Fruit fly (Drosophila melanogaster) whole organism, pupa: Measurements from ENCODE around the gene CG1910.

ENCODE experiments used
- CG10348 ChIP-seq: fragments of 200-800 bp; sonication (Bioruptor generic); IDR thresholded peaks from 2 replicates; pipeline ENCODE4 v1.3.6; 2022; ENCODE audit warnings: missing biosample characterization, missing genetic modification characterization
- CG12605 ChIP-seq: fragments of 200-800 bp; sonication (Bioruptor generic); IDR thresholded peaks from 2 replicates; pipeline ENCODE4 v1.3.6; 2022; ENCODE audit warnings: missing biosample characterization, missing genetic modification characterization
- CG13204 ChIP-seq: fragments of 200-800 bp; sonication (Bioruptor generic); optimal IDR thresholded peaks from 2 replicates; lab custom pipeline; 2018; ENCODE audit warnings: missing biosample characterization, mild to moderate bottlenecking, missing genetic modification characterization, moderate library complexity
- CG14655 ChIP-seq: fragments of 200-800 bp; sonication (Bioruptor generic); optimal IDR thresholded peaks from 3 replicates; lab custom pipeline; 2017; ENCODE audit warnings: mild to moderate bottlenecking, missing biosample characterization, missing genetic modification reagents, missing genetic modification characterization
- CG15710 ChIP-seq: fragments of 200-800 bp; sonication (Bioruptor generic); optimal IDR thresholded peaks from 2 replicates; lab custom pipeline; 2018; ENCODE audit warnings: missing biosample characterization, mild to moderate bottlenecking, missing genetic modification characterization, moderate library complexity
- CG17806 ChIP-seq: fragments of 200-800 bp; sonication (Bioruptor generic); optimal IDR thresholded peaks from 2 replicates; lab custom pipeline; 2018; ENCODE audit warnings: missing biosample characterization, mild to moderate bottlenecking, missing genetic modification characterization, moderate library complexity
- CG32121 ChIP-seq: fragments of 200-800 bp; sonication (Bioruptor generic); IDR thresholded peaks from 2 replicates; pipeline ENCODE4 v1.3.6; 2022; ENCODE audit warnings: missing biosample characterization, missing genetic modification characterization
- CG34367 ChIP-seq: fragments of 200-800 bp; sonication (Bioruptor generic); optimal IDR thresholded peaks from 2 replicates; lab custom pipeline; 2018; ENCODE audit warnings: missing biosample characterization, mild to moderate bottlenecking, missing genetic modification characterization
- CG4496 ChIP-seq: fragments of 200-800 bp; sonication (Bioruptor generic); IDR thresholded peaks from 3 replicates; pipeline ENCODE4 v1.3.6; 2022; ENCODE audit warnings: missing biosample characterization, missing genetic modification characterization
- CG8159 ChIP-seq: fragments of 200-800 bp; sonication (Bioruptor generic); optimal IDR thresholded peaks from 3 replicates; lab custom pipeline; 2018; ENCODE audit warnings: missing biosample characterization, mild to moderate bottlenecking, missing genetic modification characterization, moderate library complexity
- CG8301 ChIP-seq: fragments of 200-800 bp; sonication (Bioruptor generic); optimal IDR thresholded peaks from 2 replicates; lab custom pipeline; 2018; ENCODE audit warnings: missing biosample characterization, mild to moderate bottlenecking, missing genetic modification characterization
- CG9948 ChIP-seq: fragments of 200-800 bp; sonication (Bioruptor generic); optimal IDR thresholded peaks from 2 replicates; lab custom pipeline; 2018; ENCODE audit warnings: missing biosample characterization, mild to moderate bottlenecking, missing genetic modification characterization, moderate library complexity
- D1 ChIP-seq: fragments of 200-800 bp; sonication (Bioruptor generic); optimal IDR thresholded peaks from 2 replicates; lab custom pipeline; 2018; ENCODE audit warnings: missing biosample characterization, mild to moderate bottlenecking, missing genetic modification characterization, moderate library complexity
- EcR ChIP-seq: fragments of 200-800 bp; sonication (Bioruptor generic); optimal IDR thresholded peaks from 3 replicates; lab custom pipeline; 2019; ENCODE audit warnings: missing biosample characterization, missing genetic modification characterization, mild to moderate bottlenecking, moderate library complexity, missing genetic modification reagents
- Ets98B ChIP-seq: fragments of 200-800 bp; sonication (Bioruptor generic); IDR thresholded peaks from 2 replicates; pipeline ENCODE4 v1.3.6; 2022; ENCODE audit warnings: missing biosample characterization, missing genetic modification characterization
- Pif1A ChIP-seq: fragments of 200-800 bp; sonication (Bioruptor generic); optimal IDR thresholded peaks from 3 replicates; lab custom pipeline; 2016; ENCODE audit warnings: missing biosample characterization, missing genetic modification characterization
- Pif1B ChIP-seq: fragments of 200-800 bp; sonication (Bioruptor generic); optimal IDR thresholded peaks from 3 replicates; lab custom pipeline; 2016; ENCODE audit warnings: missing biosample characterization, missing genetic modification characterization
- Snoo ChIP-seq: fragments of 200-800 bp; sonication (Bioruptor generic); optimal IDR thresholded peaks from 3 replicates; lab custom pipeline; 2017; ENCODE audit warnings: missing biosample characterization, mild to moderate bottlenecking, missing genetic modification characterization, inconsistent platforms
- fd96Ca ChIP-seq: fragments of 200-800 bp; sonication (Bioruptor generic); IDR thresholded peaks from 3 replicates; pipeline ENCODE4 v1.3.6; 2022; ENCODE audit warnings: missing biosample characterization, missing genetic modification characterization
- gl ChIP-seq: fragments of 200-800 bp; sonication (Bioruptor generic); optimal IDR thresholded peaks from 2 replicates; lab custom pipeline; 2018; ENCODE audit warnings: missing biosample characterization, mild to moderate bottlenecking, missing genetic modification characterization
- rn ChIP-seq: fragments of 200-800 bp; sonication (Bioruptor generic); IDR thresholded peaks from 2 replicates; pipeline ENCODE4 v1.3.6; 2022; ENCODE audit warnings: missing biosample characterization, missing genetic modification characterization

CG1910 gene

dm6 chr3R:31714876-31715712 is 32.3 kb upstream of the CG1910 start:
- TF ChIP-seq CG14655 (GFP tag; lab: Kevin White, UChicago) (peak; percentile 6), Snoo (tag; lab: Kevin White, UChicago) (no peak), CG4496 (GFP tag; lab: Robert Waterston, UW) (peak; percentile 53; the same call in 1 of the 3 replicates), CG10348 (no peak), CG34367 (tag; lab: Kevin White, UChicago) (no peak)

DNA sequence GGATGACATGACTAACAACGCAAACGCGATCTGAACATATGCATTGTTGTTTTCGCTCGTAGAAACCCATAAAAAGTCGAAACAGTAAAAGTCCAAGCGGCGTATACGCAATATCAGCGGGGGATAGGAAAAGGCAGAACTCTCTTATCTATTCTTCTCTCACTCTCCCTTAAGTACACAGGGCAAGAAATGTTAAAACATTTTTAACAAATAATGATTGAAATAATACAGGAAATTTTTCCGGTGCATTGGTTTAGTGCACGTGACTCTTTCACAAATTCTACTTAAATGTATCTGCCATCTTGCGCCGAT is 31.8 kb upstream of the CG1910 start:
- TF ChIP-seq Snoo (tag; lab: Kevin White, UChicago) (peak; percentile 2), CG17806 (tag; lab: Kevin White, UChicago) (no peak), Ets98B (GFP tag; lab: Robert Waterston, UW) (no peak), Pif1A (GFP tag; lab: Kevin White, UChicago) (no peak), EcR (GFP tag; lab: Kevin White, UChicago) (no peak), CG8159 (no peak), CG34367 (tag; lab: Kevin White, UChicago) (no peak), Pif1B (no peak), CG8301 (no peak)
- TF ChIP-seq, all 21 proteins: peak for 1

DNA sequence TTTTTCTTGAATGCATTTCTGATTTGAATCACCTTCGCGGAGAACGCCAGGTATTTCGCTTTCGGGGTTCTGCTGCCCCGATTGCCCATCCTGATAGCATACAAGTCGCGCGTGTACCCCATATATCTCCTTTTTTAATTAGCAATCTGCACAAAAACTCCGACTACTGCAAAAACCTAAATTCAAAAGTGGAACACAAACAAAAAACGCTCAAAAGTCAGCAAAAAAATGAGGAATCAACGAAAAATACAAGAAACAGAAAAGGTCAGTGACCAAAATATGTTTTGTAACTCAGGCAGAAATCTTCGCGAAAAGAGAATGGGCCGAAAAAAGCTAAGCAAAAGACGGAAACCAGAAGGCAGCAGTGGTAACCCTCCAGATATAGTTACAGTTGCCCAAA is 31.2 kb upstream of the CG1910 start:
- TF ChIP-seq CG32121 (GFP tag; lab: Robert Waterston, UW) (no peak), rn (GFP tag; lab: Robert Waterston, UW) (no peak), Pif1B (no peak), EcR (GFP tag; lab: Kevin White, UChicago) (no peak), CG34367 (tag; lab: Kevin White, UChicago) (no peak), CG9948 (tag; lab: Kevin White, UChicago) (no peak), Snoo (tag; lab: Kevin White, UChicago) (no peak), CG15710 (tag; lab: Kevin White, UChicago) (no peak), CG8301 (no peak), D1 (tag; lab: Kevin White, UChicago) (no peak), CG4496 (GFP tag; lab: Robert Waterston, UW) (no peak), gl (tag; lab: Kevin White, UChicago) (no peak), CG10348 (no peak), CG12605 (GFP tag; lab: Robert Waterston, UW) (no peak), Ets98B (GFP tag; lab: Robert Waterston, UW) (no peak), CG8159 (no peak)
- TF ChIP-seq, all 21 proteins: peak for 0

DNA sequence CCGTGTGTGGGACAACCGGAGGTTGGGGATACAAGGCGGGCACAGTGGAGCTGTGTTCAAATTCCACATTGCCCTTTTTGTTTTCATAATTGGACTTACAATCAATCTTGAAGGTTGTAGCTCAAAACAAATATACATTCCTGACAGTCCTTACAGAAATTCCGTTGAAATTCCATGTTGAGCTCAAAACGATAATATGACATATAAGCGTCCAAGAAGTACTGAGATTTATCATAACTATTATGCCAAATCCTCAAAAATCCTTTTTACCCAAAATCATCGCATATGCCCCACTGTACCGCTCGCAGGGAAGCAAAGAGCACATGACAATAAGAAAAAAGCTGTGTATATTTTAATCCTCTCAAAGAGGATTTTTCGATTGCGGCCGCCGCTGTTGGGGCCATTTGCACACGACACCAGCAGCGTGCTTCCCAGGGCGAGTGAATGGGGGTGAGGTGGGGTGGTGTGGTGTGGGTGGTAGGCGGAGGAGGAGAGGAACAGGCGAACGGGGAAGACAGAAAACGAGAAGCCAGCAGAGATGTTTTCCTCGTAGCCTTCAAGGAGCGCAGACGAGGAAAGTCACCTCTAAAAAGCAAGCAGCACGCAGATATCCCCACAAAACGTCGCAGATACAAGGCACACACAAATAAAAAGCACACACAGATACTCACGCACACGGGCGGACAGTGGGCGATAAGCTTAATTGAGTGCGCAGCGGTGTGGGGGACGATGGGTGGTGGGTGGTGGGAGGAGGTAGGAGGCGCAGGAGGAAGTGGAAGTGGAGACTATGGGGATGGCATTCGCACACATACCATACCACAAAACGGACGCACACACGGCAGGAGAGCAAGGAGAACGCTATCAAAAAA is 29.9 kb upstream of the CG1910 start:
- peak; percentile 89 for TF ChIP-seq CG15710 (tag; lab: Kevin White, UChicago)
- peak; percentile 79 for TF ChIP-seq CG34367 (tag; lab: Kevin White, UChicago)
- peak; percentile 46; the same call in 1 of the 2 replicates for TF ChIP-seq CG10348
- TF ChIP-seq CG4496 (GFP tag; lab: Robert Waterston, UW), result peak; percentile 63; the same call in 1 of the 3 replicates
- TF ChIP-seq Ets98B (GFP tag; lab: Robert Waterston, UW), result peak; percentile 31
- peak; percentile 81 for TF ChIP-seq fd96Ca (GFP tag; lab: Robert Waterston, UW)
- TF ChIP-seq CG17806 (tag; lab: Kevin White, UChicago), result peak; percentile 79
- peak; percentile 66 for TF ChIP-seq gl (tag; lab: Kevin White, UChicago)
- peak; percentile 86 for TF ChIP-seq CG9948 (tag; lab: Kevin White, UChicago)
- TF ChIP-seq CG8301, result peak; percentile 76
- TF ChIP-seq CG8159, result peak; percentile 84
- no peak for TF ChIP-seq CG12605 (GFP tag; lab: Robert Waterston, UW)
- TF ChIP-seq CG14655 (GFP tag; lab: Kevin White, UChicago), result peak; percentile 81
- peak; percentile 75 for TF ChIP-seq Snoo (tag; lab: Kevin White, UChicago)
- TF ChIP-seq rn (GFP tag; lab: Robert Waterston, UW), result peak; percentile 52
- TF ChIP-seq Pif1B, result peak; percentile 85
- TF ChIP-seq Pif1A (GFP tag; lab: Kevin White, UChicago), result peak; percentile 89
- peak; percentile 67 for TF ChIP-seq CG32121 (GFP tag; lab: Robert Waterston, UW)
- TF ChIP-seq D1 (tag; lab: Kevin White, UChicago), result peak; percentile 62
- TF ChIP-seq CG13204 (GFP tag; lab: Kevin White, UChicago), result peak; percentile 67
- no peak for TF ChIP-seq EcR (GFP tag; lab: Kevin White, UChicago)

DNA sequence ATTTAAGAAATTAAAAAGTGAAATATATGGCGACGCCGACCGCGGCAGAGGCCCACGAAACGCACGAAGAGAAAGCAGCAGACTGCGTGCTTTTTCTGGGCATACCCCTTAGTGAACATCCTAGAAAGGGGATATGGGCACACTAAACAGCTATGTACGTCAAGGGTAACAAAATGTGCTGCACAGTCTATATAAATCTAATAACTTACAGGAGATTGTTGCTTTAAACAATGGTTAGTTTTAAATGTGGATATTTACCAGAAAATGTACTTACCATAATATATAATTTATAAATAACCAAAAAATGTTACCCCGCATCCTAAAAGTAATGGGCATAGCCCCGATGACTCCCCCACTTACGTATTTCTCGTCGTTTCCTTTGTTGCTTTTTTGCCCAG is 29.3 kb upstream of the CG1910 start:
- TF ChIP-seq CG14655 (GFP tag; lab: Kevin White, UChicago) (peak; percentile 38), CG17806 (tag; lab: Kevin White, UChicago) (peak; percentile 39), CG15710 (tag; lab: Kevin White, UChicago) (peak; percentile 17), fd96Ca (GFP tag; lab: Robert Waterston, UW) (peak; percentile 32; the same call in 1 of the 3 replicates), CG9948 (tag; lab: Kevin White, UChicago) (peak; percentile 23), Pif1A (GFP tag; lab: Kevin White, UChicago) (no peak), Snoo (tag; lab: Kevin White, UChicago) (peak; percentile 17), D1 (tag; lab: Kevin White, UChicago) (no peak), Pif1B (peak; percentile 37), CG8301 (peak; percentile 14)
